Worm (Caenorhabditis elegans) whole organism, L4/young adult: ENCODE results near the gene ccm-2.

Experiments used
- W03F9.2 ChIP-seq: fragments of 150-350 bp; optimal IDR thresholded peaks from 2 replicates; lab custom pipeline; 2014; ENCODE audit warnings: missing biosample characterization, missing genetic modification characterization
- dao-5 ChIP-seq: sonication (generic microtip); optimal IDR thresholded peaks from 2 replicates; lab custom pipeline; 2016; ENCODE audit warnings: missing genotype, missing genetic modification characterization, moderate library complexity, missing compliant biosample characterization
- him-1 ChIP-seq: sonication (generic microtip); optimal IDR thresholded peaks from 2 replicates; lab custom pipeline; 2016; ENCODE audit warnings: missing genotype, missing genetic modification reagents, missing genetic modification characterization, missing compliant biosample characterization

DNA sequence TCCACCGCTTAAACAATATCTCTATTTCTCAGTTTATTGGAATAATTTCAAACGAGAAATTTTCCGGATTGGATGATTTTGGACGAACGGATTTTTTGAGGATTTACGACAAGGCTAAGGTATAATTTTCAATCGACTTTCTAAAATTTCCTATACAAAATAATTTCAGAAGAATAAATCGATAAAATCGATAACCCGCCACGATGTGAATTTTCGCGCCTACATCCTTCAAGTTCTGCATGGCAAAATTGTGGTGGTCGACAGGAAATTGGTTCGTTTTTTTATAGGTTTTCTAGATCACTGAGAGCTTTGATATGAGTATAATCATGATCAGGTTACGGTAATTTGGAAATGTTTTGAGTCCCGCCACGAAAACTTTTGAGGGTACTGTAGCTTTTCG is 544 bp downstream of the ccm-2 start:
- TF ChIP-seq him-1 (no peak), W03F9.2 (tag; lab: Kevin White, UChicago) (no peak), dao-5 (tag; lab: Kevin White, UChicago) (no peak)
